Fruit fly (Drosophila melanogaster): ENCODE measurements around the gene betaggt-I.

Gene betaggt-I

dm6 chr2L:4976988-4977551 lies 31.7 kb downstream of the betaggt-I start, which contains the start of the genes Gmd and CG3792 (continued):
- TF ChIP-seq lbe (GFP tag; optimal IDR thresholded peaks at IDR 0.05) (peak; percentile 91), Dfd (GFP tag; optimal IDR thresholded peaks at IDR 0.05) (no peak), phol (tag; optimal IDR thresholded peaks at IDR 0.05) (peak; percentile 96), kni (GFP tag; optimal IDR thresholded peaks at IDR 0.05) (peak; percentile 77), CG9876 (GFP tag; optimal IDR thresholded peaks at IDR 0.05) (peak; percentile 75), CG9215 (GFP tag; IDR thresholded peaks at IDR 0.05) (peak; percentile 96), Antp (GFP tag; optimal IDR thresholded peaks at IDR 0.05) (peak; percentile 95), Opbp (GFP tag; IDR thresholded peaks at IDR 0.05; ENCODE audit: partially characterized antibody) (peak; percentile 53; the same call in 2 of the 3 replicates), maf-S (GFP tag; optimal IDR thresholded peaks at IDR 0.05) (peak; percentile 95), CkIIα-i1 (GFP tag; IDR thresholded peaks at IDR 0.05) (0 out of 2 replicates have a peak, but pooled peaks have one; percentile 41), bigmax (GFP tag; optimal IDR thresholded peaks at IDR 0.05) (no peak), hth (optimal IDR thresholded peaks at IDR 0.05) (no peak), pb (GFP tag; optimal IDR thresholded peaks at IDR 0.05) (peak; percentile 86), CG4617 (GFP tag; optimal IDR thresholded peaks at IDR 0.05; ENCODE audit: borderline replicate concordance) (peak; percentile 92), NFAT (GFP tag; IDR thresholded peaks at IDR 0.05) (peak; percentile 94), Nf-YB (GFP tag; optimal IDR thresholded peaks at IDR 0.05) (peak; percentile 82), gce (GFP tag; IDR thresholded peaks at IDR 0.05) (peak; percentile 85; the same call in 2 of the 3 replicates), CG7928 (GFP tag; optimal IDR thresholded peaks at IDR 0.05) (peak; percentile 72), hb (GFP tag; IDR thresholded peaks at IDR 0.05; ENCODE audit: partially characterized antibody) (peak; percentile 88), CG17612 (GFP tag; IDR thresholded peaks at IDR 0.05) (peak; percentile 91), CG18619 (GFP tag; optimal IDR thresholded peaks at IDR 0.05) (peak; percentile 93), Fer2 (tag; optimal IDR thresholded peaks at IDR 0.05) (peak; percentile 92), CG2120 (GFP tag; optimal IDR thresholded peaks at IDR 0.05) (peak; percentile 97), inv (GFP tag; IDR thresholded peaks at IDR 0.05; ENCODE audit: partially characterized antibody) (peak; percentile 84), CG6175 (GFP tag; IDR thresholded peaks at IDR 0.05) (peak; percentile 88), Dll (GFP tag; IDR thresholded peaks at IDR 0.05; ENCODE audit: partially characterized antibody) (peak; percentile 90), CG3726 (GFP tag; IDR thresholded peaks at IDR 0.05) (peak; percentile 94), CG31388 (GFP tag; optimal IDR thresholded peaks at IDR 0.05) (peak; percentile 88), CG15073 (GFP tag; optimal IDR thresholded peaks at IDR 0.05) (peak; percentile 58), Bteb2 (GFP tag; optimal IDR thresholded peaks at IDR 0.05) (peak; percentile 94), sens-2 (GFP tag; IDR thresholded peaks at IDR 0.05) (peak; percentile 84; the same call in 1 of the 2 replicates), Myb (GFP tag; optimal IDR thresholded peaks at IDR 0.05) (peak; percentile 77), sisA (GFP tag; IDR thresholded peaks at IDR 0.05) (peak; percentile 95), CG11085 (GFP tag; IDR thresholded peaks at IDR 0.05) (peak; percentile 94), CG33213 (GFP tag; optimal IDR thresholded peaks at IDR 0.05) (peak; percentile 86), pho (GFP tag; optimal IDR thresholded peaks at IDR 0.05) (peak; percentile 96), peb (GFP tag; IDR thresholded peaks at IDR 0.05) (peak; percentile 96), jing (GFP tag; optimal IDR thresholded peaks at IDR 0.05) (no peak), CG7745 (tag; optimal IDR thresholded peaks at IDR 0.05) (no peak), Dip3 (GFP tag; optimal IDR thresholded peaks at IDR 0.05) (peak; percentile 92), ac (GFP tag; optimal IDR thresholded peaks at IDR 0.05) (peak; percentile 73), hkb (optimal IDR thresholded peaks at IDR 0.05) (peak; percentile 17), hkb (GFP tag; IDR thresholded peaks at IDR 0.05) (peak; percentile 96), CG43689 (GFP tag; IDR thresholded peaks at IDR 0.05) (peak; percentile 87), HLH4C (GFP tag; IDR thresholded peaks at IDR 0.05; ENCODE audit: partially characterized antibody) (peak; percentile 84), CG12155 (GFP tag; optimal IDR thresholded peaks at IDR 0.05) (peak; percentile 94), mirr (GFP tag; optimal IDR thresholded peaks at IDR 0.05) (peak; percentile 83), CG6813 (GFP tag; optimal IDR thresholded peaks at IDR 0.05) (peak; percentile 92), Blimp-1 (GFP tag; optimal IDR thresholded peaks at IDR 0.05) (peak; percentile 91), CrebB (tag; optimal IDR thresholded peaks at IDR 0.05) (peak; percentile 77)

All from whole organism, embryonic.